Fruit fly (Drosophila melanogaster): Measurements from ENCODE around the gene VhaM9.7-b.

DNA sequence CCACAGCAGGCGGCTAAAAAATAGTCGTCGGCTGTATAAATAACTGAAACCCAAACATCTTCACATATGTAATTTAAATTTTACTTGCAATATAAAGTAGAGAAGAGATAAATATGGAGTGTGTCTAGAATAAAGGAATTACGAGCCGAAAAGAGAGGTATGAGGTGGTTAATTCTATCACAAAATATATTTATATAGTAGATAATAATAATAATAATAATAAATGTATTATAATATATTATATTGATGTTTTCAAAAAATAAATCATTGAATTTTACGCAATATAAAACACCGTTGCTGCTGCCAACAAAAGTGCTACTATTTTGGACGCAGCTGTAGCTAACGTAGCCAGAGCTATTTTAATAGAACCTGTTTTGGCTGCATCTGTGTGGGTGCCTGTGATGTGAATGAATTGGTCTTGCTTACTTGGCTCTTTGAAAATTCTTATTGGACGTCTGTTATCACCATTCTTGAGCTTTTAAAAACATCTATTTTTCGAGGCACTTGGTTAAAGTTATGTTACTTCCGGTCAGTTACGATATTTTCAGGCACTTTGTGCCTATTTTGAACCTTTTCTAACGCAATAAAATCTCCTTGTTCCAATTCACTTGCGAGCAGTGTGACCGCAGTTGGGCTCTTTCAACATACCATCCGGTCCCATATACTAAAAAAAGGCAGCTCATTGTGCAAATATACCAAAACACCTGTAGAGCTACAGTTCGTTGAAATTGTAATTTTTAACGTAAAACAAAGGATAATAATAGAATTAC lies 42.6 kb upstream of the VhaM9.7-b start, which contains the start of gene Hr78:
- TF ChIP-seq psq (optimal IDR thresholded peaks at IDR 0.05) = no peak
- no peak for TF ChIP-seq Myc (optimal IDR thresholded peaks at IDR 0.05)

All from Kc167 (cell line).